Fruit fly (Drosophila melanogaster) whole organism, embryonic: ENCODE data around the gene CG9837.
A peak's percentile ranks its signal among the peaks of the same experiment; 100 is the strongest.

ENCODE experiments used
- Ada2b ChIP-seq: fragments of 200-800 bp; sonication (Bioruptor generic); IDR thresholded peaks from 2 replicates; pipeline ENCODE4 v1.3.6; 2022; ENCODE audit warnings: missing biosample characterization, missing genetic modification characterization
- B-H1 ChIP-seq: fragments of 200-800 bp; sonication (Bioruptor generic); IDR thresholded peaks from 3 replicates; pipeline ENCODE4 v1.3.6; 2022; ENCODE audit warnings: missing biosample characterization, missing genetic modification characterization
- CG10209 ChIP-seq: fragments of 200-800 bp; sonication (Bioruptor generic); optimal IDR thresholded peaks from 3 replicates; lab custom pipeline; 2017; ENCODE audit warnings: missing biosample characterization, mild to moderate bottlenecking, missing genetic modification characterization, missing genetic modification reagents
- CG11085 ChIP-seq: fragments of 200-800 bp; sonication (Bioruptor generic); IDR thresholded peaks from 2 replicates; pipeline ENCODE4 v1.3.6; 2022; ENCODE audit warnings: missing biosample characterization, missing genetic modification characterization
- CG11696 ChIP-seq: fragments of 200-800 bp; sonication (Bioruptor generic); IDR thresholded peaks from 2 replicates; pipeline ENCODE4 v1.3.6; 2022; ENCODE audit warnings: missing biosample characterization, missing genetic modification characterization
- CG1233 ChIP-seq: fragments of 200-800 bp; sonication (Bioruptor generic); optimal IDR thresholded peaks from 4 replicates; lab custom pipeline; 2018; ENCODE audit warnings: missing biosample characterization, mild to moderate bottlenecking, missing genetic modification characterization
- CG13123 ChIP-seq: fragments of 200-800 bp; sonication (Bioruptor generic); optimal IDR thresholded peaks from 2 replicates; lab custom pipeline; 2016; ENCODE audit warnings: missing biosample characterization, missing genetic modification characterization
- CG14014 ChIP-seq: fragments of 200-800 bp; sonication (Bioruptor generic); IDR thresholded peaks from 2 replicates; pipeline ENCODE4 v1.3.6; 2022; ENCODE audit warnings: missing biosample characterization, missing genetic modification characterization
- CG14710 ChIP-seq: fragments of 200-800 bp; sonication (Bioruptor generic); optimal IDR thresholded peaks from 3 replicates; lab custom pipeline; 2019; ENCODE audit warnings: missing biosample characterization, mild to moderate bottlenecking, missing genetic modification characterization, moderate library complexity
- CG14860 ChIP-seq: fragments of 200-800 bp; sonication (Bioruptor generic); IDR thresholded peaks from 3 replicates; pipeline ENCODE4 v1.3.6; 2022; ENCODE audit warnings: missing biosample characterization, missing genetic modification characterization; ENCODE audit not compliant: partially characterized antibody
- CG1602 ChIP-seq: fragments of 200-800 bp; sonication (Bioruptor generic); optimal IDR thresholded peaks from 3 replicates; lab custom pipeline; 2016; ENCODE audit warnings: missing biosample characterization, missing genetic modification characterization
- CG17359 ChIP-seq: fragments of 200-800 bp; sonication (Bioruptor generic); optimal IDR thresholded peaks from 3 replicates; lab custom pipeline; 2018; ENCODE audit warnings: missing biosample characterization, mild to moderate bottlenecking, missing genetic modification characterization, moderate library complexity
- CG4404 ChIP-seq: fragments of 200-800 bp; sonication (Bioruptor generic); IDR thresholded peaks from 2 replicates; pipeline ENCODE4 v1.3.6; 2022; ENCODE audit warnings: missing biosample characterization, missing genetic modification characterization
- CG4820 ChIP-seq: fragments of 200-800 bp; sonication (Bioruptor generic); optimal IDR thresholded peaks from 3 replicates; lab custom pipeline; 2016; ENCODE audit warnings: missing biosample characterization, missing genetic modification characterization
- CG6175 ChIP-seq: fragments of 200-800 bp; sonication (Bioruptor generic); IDR thresholded peaks from 3 replicates; pipeline ENCODE4 v1.3.6; 2022; ENCODE audit warnings: missing biosample characterization, missing genetic modification characterization
- CG6813 ChIP-seq: fragments of 200-800 bp; sonication (Bioruptor generic); optimal IDR thresholded peaks from 2 replicates; lab custom pipeline; 2017; ENCODE audit warnings: missing biosample characterization, missing genetic modification characterization, mild to moderate bottlenecking, moderate library complexity, missing genetic modification reagents
- CG6854 ChIP-seq: fragments of 200-800 bp; sonication (Bioruptor generic); optimal IDR thresholded peaks from 3 replicates; lab custom pipeline; 2017; ENCODE audit warnings: missing biosample characterization, mild to moderate bottlenecking, missing genetic modification characterization
- CG7357 ChIP-seq: fragments of 200-800 bp; sonication (Bioruptor generic); IDR thresholded peaks from 3 replicates; pipeline ENCODE4 v1.3.6; 2022; ENCODE audit warnings: missing biosample characterization, missing genetic modification characterization
- CG7745 ChIP-seq: fragments of 200-800 bp; sonication (Bioruptor generic); optimal IDR thresholded peaks from 2 replicates; lab custom pipeline; 2018; ENCODE audit warnings: missing biosample characterization, mild to moderate bottlenecking, missing genetic modification characterization, moderate library complexity
- CG8478 ChIP-seq: fragments of >200 bp; optimal IDR thresholded peaks from 2 replicates; lab custom pipeline; 2018
- CG8765 ChIP-seq: fragments of 200-800 bp; sonication (Bioruptor generic); IDR thresholded peaks from 2 replicates; pipeline ENCODE4 v1.3.6; 2022; ENCODE audit warnings: missing biosample characterization, missing genetic modification characterization
- CG8944 ChIP-seq: fragments of 200-800 bp; sonication (Bioruptor generic); optimal IDR thresholded peaks from 3 replicates; lab custom pipeline; 2016; ENCODE audit warnings: missing biosample characterization, missing genetic modification characterization
- CG9876 ChIP-seq: fragments of 200-800 bp; sonication (Bioruptor generic); optimal IDR thresholded peaks from 2 replicates; lab custom pipeline; 2016; ENCODE audit warnings: missing biosample characterization, missing genetic modification characterization
- Doc3 ChIP-seq: fragments of 200-800 bp; sonication (Bioruptor generic); IDR thresholded peaks from 3 replicates; pipeline ENCODE4 v1.3.6; 2022; ENCODE audit warnings: missing biosample characterization, missing genetic modification characterization; ENCODE audit not compliant: partially characterized antibody
- Fer2 ChIP-seq: fragments of 200-800 bp; sonication (Bioruptor generic); optimal IDR thresholded peaks from 2 replicates; lab custom pipeline; 2018; ENCODE audit warnings: missing biosample characterization, mild to moderate bottlenecking, missing genetic modification characterization, moderate library complexity
- Lhr ChIP-seq: fragments of 200-800 bp; sonication (Bioruptor generic); optimal IDR thresholded peaks from 3 replicates; lab custom pipeline; 2017; ENCODE audit warnings: mild to moderate bottlenecking, missing biosample characterization, missing genetic modification reagents, missing genetic modification characterization
- Lim3 ChIP-seq: fragments of 200-800 bp; sonication (Bioruptor generic); IDR thresholded peaks from 2 replicates; pipeline ENCODE4 v1.3.6; 2022; ENCODE audit warnings: missing biosample characterization, missing genetic modification characterization
- MESR4 ChIP-seq: fragments of 200-800 bp; sonication (Bioruptor generic); optimal IDR thresholded peaks from 2 replicates; lab custom pipeline; 2018; ENCODE audit warnings: missing biosample characterization, mild to moderate bottlenecking, missing genetic modification characterization, moderate library complexity
- Mad ChIP-seq: fragments of 200-800 bp; sonication (Bioruptor generic); optimal IDR thresholded peaks from 2 replicates; lab custom pipeline; 2016; ENCODE audit warnings: missing biosample characterization, missing genetic modification characterization
- Meics ChIP-seq: fragments of 200-800 bp; sonication (Bioruptor generic); optimal IDR thresholded peaks from 2 replicates; lab custom pipeline; 2017; ENCODE audit warnings: missing biosample characterization, mild to moderate bottlenecking, missing genetic modification characterization
- NC2α ChIP-seq: fragments of 200-800 bp; sonication (Bioruptor generic); optimal IDR thresholded peaks from 2 replicates; lab custom pipeline; 2016; ENCODE audit warnings: missing biosample characterization, missing genetic modification characterization
- Opbp ChIP-seq: fragments of 200-800 bp; sonication (Bioruptor generic); IDR thresholded peaks from 3 replicates; pipeline ENCODE4 v1.3.6; 2022; ENCODE audit warnings: missing biosample characterization, missing genetic modification characterization; ENCODE audit not compliant: partially characterized antibody
- Sin3A ChIP-seq: fragments of >200 bp; optimal IDR thresholded peaks from 2 replicates; lab custom pipeline; 2018
- Vsx1 ChIP-seq: fragments of 200-800 bp; sonication (Bioruptor generic); optimal IDR thresholded peaks from 2 replicates; lab custom pipeline; 2017; ENCODE audit warnings: missing biosample characterization, mild to moderate bottlenecking, missing genetic modification characterization, missing genetic modification reagents
- Xbp1 ChIP-seq: fragments of 200-800 bp; sonication (Bioruptor generic); optimal IDR thresholded peaks from 3 replicates; lab custom pipeline; 2016; ENCODE audit warnings: missing biosample characterization, mild to moderate bottlenecking, missing genetic modification characterization
- ato ChIP-seq: fragments of 200-800 bp; sonication (Bioruptor generic); IDR thresholded peaks from 2 replicates; pipeline ENCODE4 v1.3.6; 2022; ENCODE audit warnings: missing biosample characterization, missing genetic modification characterization; ENCODE audit not compliant: partially characterized antibody
- br ChIP-seq: fragments of >200 bp; optimal IDR thresholded peaks from 2 replicates; lab custom pipeline; 2017
- chinmo ChIP-seq: fragments of 200-800 bp; sonication (Bioruptor generic); IDR thresholded peaks from 4 replicates; pipeline ENCODE4 v1.3.6; 2022; ENCODE audit warnings: missing biosample characterization, missing genetic modification characterization; ENCODE audit not compliant: partially characterized antibody
- crol ChIP-seq: fragments of 200-800 bp; sonication (Bioruptor generic); IDR thresholded peaks from 2 replicates; pipeline ENCODE4 v1.3.6; 2022; ENCODE audit warnings: missing biosample characterization, missing genetic modification characterization
- gro ChIP-seq: fragments of 200-800 bp; sonication (Bioruptor generic); optimal IDR thresholded peaks from 2 replicates; lab custom pipeline; 2016; ENCODE audit warnings: missing biosample characterization, missing genetic modification characterization
- jumu ChIP-seq: fragments of 200-800 bp; sonication (Bioruptor generic); optimal IDR thresholded peaks from 3 replicates; lab custom pipeline; 2016; ENCODE audit warnings: missing biosample characterization, missing genetic modification characterization
- lab ChIP-seq: fragments of 200-800 bp; sonication (Bioruptor generic); optimal IDR thresholded peaks from 3 replicates; lab custom pipeline; 2017; ENCODE audit warnings: missing biosample characterization, missing genetic modification characterization, mild to moderate bottlenecking, moderate library complexity, missing genetic modification reagents
- row ChIP-seq: fragments of 200-800 bp; sonication (Bioruptor generic); IDR thresholded peaks from 3 replicates; pipeline ENCODE4 v1.3.6; 2022; ENCODE audit warnings: missing biosample characterization, missing genetic modification characterization
- run ChIP-seq: fragments of 200-800 bp; sonication (Bioruptor generic); optimal IDR thresholded peaks from 3 replicates; lab custom pipeline; 2018; ENCODE audit warnings: missing biosample characterization, mild to moderate bottlenecking, missing genetic modification characterization
- salm ChIP-seq: fragments of 200-800 bp; sonication (Bioruptor generic); optimal IDR thresholded peaks from 2 replicates; lab custom pipeline; 2018; ENCODE audit warnings: missing biosample characterization, mild to moderate bottlenecking, missing genetic modification characterization
- sc ChIP-seq, 3 experiments: fragments of >200 bp in 2 of 3; fragments of 200-800 bp in 1 of 3; sonication (Bioruptor generic) in 1 of 3; optimal IDR thresholded peaks; 2 replicates in 2 of 3; 3 replicates in 1 of 3; lab custom pipeline; 2017; ENCODE audit warnings: mild to moderate bottlenecking in 1 of 3, missing biosample characterization in 1 of 3, missing genetic modification characterization in 1 of 3, missing genetic modification reagents in 1 of 3
- sisA ChIP-seq: fragments of 200-800 bp; sonication (Bioruptor generic); IDR thresholded peaks from 2 replicates; pipeline ENCODE4 v1.3.6; 2022; ENCODE audit warnings: missing biosample characterization, missing genetic modification characterization
- zfh1 ChIP-seq: fragments of 200-800 bp; sonication (Bioruptor generic); IDR thresholded peaks from 3 replicates; pipeline ENCODE4 v1.3.6; 2022; ENCODE audit warnings: missing biosample characterization, missing genetic modification characterization

The CG9837 gene

dm6 chr3R:8810397-8811184 is 2.8 kb downstream of the CG9837 start (continued):
- TF ChIP-seq CG17359 (peak; percentile 91), CG13123 (GFP tag; lab: Kevin White, UChicago) (peak; percentile 89), B-H1 (GFP tag; lab: Robert Waterston, UW) (peak; percentile 47), Ada2b (peak; percentile 39; the same call in 1 of the 2 replicates), Doc3 (GFP tag; lab: Robert Waterston, UW) (no peak), lab (GFP tag; lab: Kevin White, UChicago) (peak; percentile 95), CG14710 (tag; lab: Kevin White, UChicago) (peak; percentile 71), gro (peak; percentile 88), NC2α (peak; percentile 89), CG11085 (GFP tag; lab: Robert Waterston, UW) (peak; percentile 30; the same call in 1 of the 2 replicates), CG7357 (GFP tag; lab: Robert Waterston, UW) (peak; percentile 53; the same call in 2 of the 3 replicates), Sin3A (lab: Kevin White, UChicago) (no peak), sisA (no peak), CG6854 (peak; percentile 82), CG14014 (GFP tag; lab: Robert Waterston, UW) (peak; percentile 85; the same call in 1 of the 2 replicates), jumu (GFP tag; lab: Kevin White, UChicago) (peak; percentile 38), CG11696 (peak; percentile 73), br (no peak), CG8478 (lab: Kevin White, UChicago) (no peak), Meics (GFP tag; lab: Kevin White, UChicago) (peak; percentile 72), salm (tag; lab: Kevin White, UChicago) (peak; percentile 95), CG8944 (GFP tag; lab: Kevin White, UChicago) (peak; percentile 55), CG10209 (peak; percentile 86), CG14860 (GFP tag; lab: Robert Waterston, UW) (no peak), Xbp1 (GFP tag; lab: Kevin White, UChicago) (peak; percentile 23), sc (optimal IDR thresholded peaks at IDR 0.05; lab: Kevin White, UChicago) (no peak), sc (GFP tag; optimal IDR thresholded peaks at IDR 0.05; lab: Kevin White, UChicago) (peak; percentile 84), ato (GFP tag; lab: Robert Waterston, UW) (no peak), Vsx1 (GFP tag; lab: Kevin White, UChicago) (peak; percentile 94), CG1233 (GFP tag; lab: Kevin White, UChicago) (peak; percentile 88), row (GFP tag; lab: Robert Waterston, UW) (no peak; the same call in 2 of the 3 replicates), run (tag; lab: Kevin White, UChicago) (peak; percentile 77), CG6813 (GFP tag; lab: Kevin White, UChicago) (peak; percentile 94), Opbp (GFP tag; lab: Robert Waterston, UW) (no peak), Fer2 (tag; lab: Kevin White, UChicago) (peak; percentile 76), Mad (GFP tag; lab: Kevin White, UChicago) (peak; percentile 76), CG4404 (GFP tag; lab: Robert Waterston, UW) (no peak), chinmo (GFP tag; lab: Robert Waterston, UW) (peak; percentile 95), CG9876 (GFP tag; lab: Kevin White, UChicago) (peak; percentile 56), CG1602 (GFP tag; lab: Kevin White, UChicago) (peak; percentile 66), Lim3 (GFP tag; lab: Robert Waterston, UW) (no peak; the same call in 1 of the 2 replicates), Lhr (GFP tag; lab: Kevin White, UChicago) (peak; percentile 81), CG7745 (peak; percentile 95), crol (GFP tag; lab: Robert Waterston, UW) (no peak; the same call in 1 of the 2 replicates), CG6175 (GFP tag; lab: Robert Waterston, UW) (0 out of 3 replicates have a peak, but pooled peaks have one; percentile 7), CG4820 (GFP tag; lab: Kevin White, UChicago) (peak; percentile 50), MESR4 (GFP tag; lab: Kevin White, UChicago) (peak; percentile 36), CG8765 (GFP tag; lab: Robert Waterston, UW) (no peak), zfh1 (GFP tag; lab: Robert Waterston, UW) (peak; percentile 66)
